Worm (Caenorhabditis elegans) whole organism, L1 larva: Measurements from ENCODE around the gene srh-82.

Experiments
- C16A3.4 ChIP-seq: fragments of 150-350 bp; optimal IDR thresholded peaks from 2 replicates; lab custom pipeline; 2014; ENCODE audit warnings: missing biosample characterization, missing genetic modification characterization
- aha-1 ChIP-seq: fragments of 150-350 bp; optimal IDR thresholded peaks from 2 replicates; lab custom pipeline; 2014; ENCODE audit warnings: missing biosample characterization, missing genetic modification characterization
- ces-1 ChIP-seq: fragments of 150-350 bp; optimal IDR thresholded peaks from 2 replicates; lab custom pipeline; 2014; ENCODE audit warnings: missing biosample characterization, missing genetic modification reagents, missing genetic modification characterization
- dpl-1 ChIP-seq, 3 experiments: fragments of 150-350 bp in 2 of 3; sonication (generic microtip) in 1 of 3; optimal IDR thresholded peaks; 2 replicates each; lab custom pipeline; 2014 to 2017; ENCODE audit warnings: missing biosample characterization in 3 of 3, missing genetic modification characterization in 3 of 3, missing genetic modification reagents in 3 of 3
- efl-1 ChIP-seq, 4 experiments: fragments of 150-350 bp; optimal IDR thresholded peaks in 3 of 4; peaks in 1 of 4; 1 replicate in 1 of 4; 2 replicates in 3 of 4; lab custom pipeline; 2014; ENCODE audit warnings: missing biosample characterization in 2 of 4, missing genetic modification characterization in 2 of 4, missing genetic modification reagents in 2 of 4
- egl-13 ChIP-seq: sonication (generic microtip); optimal IDR thresholded peaks from 2 replicates; lab custom pipeline; 2016; ENCODE audit warnings: missing genotype, missing genetic modification reagents, missing genetic modification characterization, missing compliant biosample characterization
- fos-1 ChIP-seq: fragments of 150-350 bp; optimal IDR thresholded peaks from 2 replicates; lab custom pipeline; 2014; ENCODE audit warnings: missing biosample characterization, missing genetic modification characterization
- isw-1 ChIP-seq: fragments of 200-800 bp; sonication (Bioruptor generic); IDR thresholded peaks from 2 replicates; pipeline ENCODE4 v1.3.6; 2022; ENCODE audit warnings: missing genetic modification characterization, missing compliant biosample characterization
- jun-1 ChIP-seq: fragments of 150-350 bp; optimal IDR thresholded peaks from 2 replicates; lab custom pipeline; 2014; ENCODE audit warnings: missing biosample characterization, missing genetic modification reagents, missing genetic modification characterization
- lin-13 ChIP-seq: fragments of 150-350 bp; optimal IDR thresholded peaks from 2 replicates; lab custom pipeline; 2014; ENCODE audit warnings: missing biosample characterization, missing genetic modification reagents, missing genetic modification characterization
- lin-35 ChIP-seq, 2 experiments: fragments of 150-350 bp; optimal IDR thresholded peaks; 2 replicates each; lab custom pipeline; 2014; ENCODE audit warnings: missing biosample characterization in 2 of 2, missing genetic modification characterization in 2 of 2, missing genetic modification reagents in 2 of 2
- skn-1 ChIP-seq: fragments of 150-350 bp; optimal IDR thresholded peaks from 2 replicates; lab custom pipeline; 2014; ENCODE audit warnings: missing biosample characterization, missing genetic modification characterization
- snu-23 ChIP-seq: sonication (generic microtip); optimal IDR thresholded peaks from 2 replicates; lab custom pipeline; 2016; ENCODE audit warnings: missing genetic modification characterization, missing compliant biosample characterization
- tbx-2 ChIP-seq: sonication (generic microtip); optimal IDR thresholded peaks from 2 replicates; lab custom pipeline; 2016; ENCODE audit warnings: missing genetic modification characterization, missing compliant biosample characterization
- tlp-1 ChIP-seq: fragments of 150-350 bp; optimal IDR thresholded peaks from 2 replicates; lab custom pipeline; 2014; ENCODE audit warnings: missing biosample characterization, missing genetic modification characterization

The srh-82 gene

ce11 chrV:185694-186217 is 40.9 kb downstream of the srh-82 start, which contains the start of gene arid-1 (continued):
- TF ChIP-seq dpl-1 (GFP tag; optimal IDR thresholded peaks at IDR 0.05; lab: Kevin White, UChicago) (peak; percentile 56 to 77 (median 70)), isw-1 (GFP tag; lab: Robert Waterston, UW) (peak; percentile 9), egl-13 (tag; lab: Kevin White, UChicago) (no peak), tbx-2 (tag; lab: Kevin White, UChicago) (peak; percentile 34)
- TF ChIP-seq, all 84 proteins: peak for 22

ce11 chrV:189436-189835 is 44.5 kb downstream of the srh-82 start:
- no peak for TF ChIP-seq aha-1 (tag; lab: Kevin White, UChicago)
- TF ChIP-seq lin-13 (GFP tag; lab: Kevin White, UChicago) = no peak
- no peak for TF ChIP-seq efl-1 (optimal IDR thresholded peaks at IDR 0.05; lab: Kevin White, UChicago)
- peak in 1 of 2 experiments; percentile 52 for TF ChIP-seq efl-1 (GFP tag; optimal IDR thresholded peaks at IDR 0.05 in 1 of 2; lab: Kevin White, UChicago)
- TF ChIP-seq snu-23 (GFP tag; lab: Kevin White, UChicago) = no peak
- no peak for TF ChIP-seq tlp-1

ce11 chrV:194760-195159 is 49.9 kb downstream of the srh-82 start:
- TF ChIP-seq jun-1 (tag; lab: Kevin White, UChicago) (no peak), ces-1 (no peak), C16A3.4 (tag; lab: Kevin White, UChicago) (no peak), skn-1 (tag; lab: Kevin White, UChicago) (no peak), lin-35 (GFP tag; optimal IDR thresholded peaks at IDR 0.05; lab: Kevin White, UChicago) (no peak), fos-1 (tag; lab: Kevin White, UChicago) (no peak)
